Worm (Caenorhabditis elegans) whole organism, L4 larva: Measurements from ENCODE around the gene C54C6.4.

Source experiments
- F37D6.2 ChIP-seq: sonication (generic microtip); optimal IDR thresholded peaks from 2 replicates; lab custom pipeline; 2016; ENCODE audit warnings: mild to moderate bottlenecking, missing genetic modification characterization, missing compliant biosample characterization
- Y48G9A.11 ChIP-seq: fragments of 200-800 bp; sonication (Bioruptor generic); IDR thresholded peaks from 2 replicates; pipeline ENCODE4 v1.3.6; 2022; ENCODE audit warnings: missing genetic modification reagents, missing genetic modification characterization, missing compliant biosample characterization
- ZK337.2 ChIP-seq: fragments of 200-800 bp; sonication (Bioruptor generic); IDR thresholded peaks from 2 replicates; pipeline ENCODE4 v1.3.6; 2022; ENCODE audit warnings: missing genetic modification reagents, missing genetic modification characterization, missing compliant biosample characterization
- aha-1 ChIP-seq: fragments of 150-350 bp; peaks from one replicate; lab custom pipeline; 2014; ENCODE audit warnings: missing biosample characterization, missing genetic modification characterization
- arid-1 ChIP-seq: fragments of 200-800 bp; sonication (Bioruptor generic); conservative IDR thresholded peaks from 2 replicates; pipeline ENCODE4 v1.3.6; 2022; ENCODE audit warnings: missing genetic modification reagents, missing genetic modification characterization, missing compliant biosample characterization
- attf-4 ChIP-seq: sonication (generic microtip); optimal IDR thresholded peaks from 3 replicates; lab custom pipeline; 2017; ENCODE audit warnings: missing biosample characterization, missing genetic modification characterization
- ceh-28 ChIP-seq: fragments of 150-350 bp; optimal IDR thresholded peaks from 2 replicates; lab custom pipeline; 2014; ENCODE audit warnings: missing biosample characterization, missing genetic modification reagents, missing genetic modification characterization
- ceh-44 ChIP-seq: fragments of 200-800 bp; sonication (Bioruptor generic); IDR thresholded peaks from 2 replicates; pipeline ENCODE4 v1.3.6; 2022; ENCODE audit warnings: missing genetic modification reagents, missing genetic modification characterization, missing compliant biosample characterization
- ceh-62 ChIP-seq: sonication (generic microtip); optimal IDR thresholded peaks from 2 replicates; lab custom pipeline; 2017; ENCODE audit warnings: missing biosample characterization, missing genetic modification characterization
- ceh-82 ChIP-seq: sonication (generic microtip); optimal IDR thresholded peaks from 2 replicates; lab custom pipeline; 2017; ENCODE audit warnings: missing biosample characterization, missing genetic modification characterization
- ces-1 ChIP-seq: fragments of 150-350 bp; sonication (generic microtip); optimal IDR thresholded peaks from 4 replicates; lab custom pipeline; 2014; ENCODE audit warnings: missing biosample characterization, missing genetic modification reagents, missing genetic modification characterization
- ctbp-1 ChIP-seq: fragments of 200-800 bp; sonication (Bioruptor generic); IDR thresholded peaks from 2 replicates; pipeline ENCODE4 v1.3.6; 2022; ENCODE audit warnings: missing genetic modification reagents, missing genetic modification characterization, missing compliant biosample characterization
- daf-16 ChIP-seq, 3 experiments: sonication (generic microtip); optimal IDR thresholded peaks; 2 replicates each; lab custom pipeline; 2016 to 2017; ENCODE audit warnings: missing genetic modification characterization in 3 of 3, missing genetic modification reagents in 3 of 3, mild to moderate bottlenecking in 2 of 3, missing compliant biosample characterization in 2 of 3, missing biosample characterization in 1 of 3, moderate library complexity in 1 of 3
- daf-8 ChIP-seq: fragments of 200-800 bp; sonication (Bioruptor generic); IDR thresholded peaks from 2 replicates; pipeline ENCODE4 v1.3.6; 2022; ENCODE audit warnings: missing genetic modification characterization, missing compliant biosample characterization
- dmd-6 ChIP-seq: fragments of 200-800 bp; sonication (Bioruptor generic); IDR thresholded peaks from 2 replicates; pipeline ENCODE4 v1.3.6; 2022; ENCODE audit warnings: missing genetic modification reagents, missing genetic modification characterization, missing compliant biosample characterization
- dve-1 ChIP-seq: sonication (generic microtip); optimal IDR thresholded peaks from 2 replicates; lab custom pipeline; 2017; ENCODE audit warnings: antibody characterized with exemption, mild to moderate bottlenecking, missing genetic modification characterization, missing compliant biosample characterization; ENCODE audit not compliant: insufficient read depth
- egl-43 ChIP-seq: fragments of 200-800 bp; sonication (Bioruptor generic); IDR thresholded peaks from 2 replicates; pipeline ENCODE4 v1.3.6; 2022; ENCODE audit warnings: missing genetic modification reagents, missing genetic modification characterization, missing compliant biosample characterization
- fos-1 ChIP-seq: fragments of 150-350 bp; optimal IDR thresholded peaks from 2 replicates; lab custom pipeline; 2014; ENCODE audit warnings: missing biosample characterization, missing genetic modification characterization
- hlh-11 ChIP-seq: fragments of 200-800 bp; sonication (Bioruptor generic); optimal IDR thresholded peaks from 2 replicates; lab custom pipeline; 2018; ENCODE audit warnings: mild to moderate bottlenecking, missing genetic modification characterization, missing compliant biosample characterization
- hmg-1.1 ChIP-seq: fragments of 200-800 bp; sonication (Bioruptor generic); IDR thresholded peaks from 2 replicates; pipeline ENCODE4 v1.3.6; 2022; ENCODE audit warnings: missing genetic modification reagents, missing genetic modification characterization, missing compliant biosample characterization
- jun-1 ChIP-seq: fragments of 150-350 bp; optimal IDR thresholded peaks from 2 replicates; lab custom pipeline; 2014; ENCODE audit warnings: missing biosample characterization, missing genetic modification reagents, missing genetic modification characterization
- lim-7 ChIP-seq: fragments of 200-800 bp; sonication (Bioruptor generic); IDR thresholded peaks from 2 replicates; pipeline ENCODE4 v1.3.6; 2022; ENCODE audit warnings: missing genetic modification characterization, missing compliant biosample characterization
- lin-1 ChIP-seq: fragments of 200-800 bp; sonication (Bioruptor generic); IDR thresholded peaks from 2 replicates; pipeline ENCODE4 v1.3.6; 2022; ENCODE audit warnings: missing genetic modification reagents, missing genetic modification characterization, missing compliant biosample characterization
- lin-13 ChIP-seq: fragments of 150-350 bp; optimal IDR thresholded peaks from 2 replicates; lab custom pipeline; 2014; ENCODE audit warnings: missing biosample characterization, missing genetic modification reagents, missing genetic modification characterization
- lin-29 ChIP-seq: fragments of 200-800 bp; sonication (Bioruptor generic); IDR thresholded peaks from 2 replicates; pipeline ENCODE4 v1.3.6; 2022; ENCODE audit warnings: missing genetic modification reagents, missing genetic modification characterization, missing compliant biosample characterization
- lin-38 ChIP-seq: fragments of 200-800 bp; sonication (Bioruptor generic); IDR thresholded peaks from 2 replicates; pipeline ENCODE4 v1.3.6; 2022; ENCODE audit warnings: missing genetic modification reagents, missing genetic modification characterization, missing compliant biosample characterization
- lin-39 ChIP-seq: fragments of 150-350 bp; optimal IDR thresholded peaks from 2 replicates; lab custom pipeline; 2014; ENCODE audit warnings: missing biosample characterization, missing genetic modification reagents, missing genetic modification characterization
- lsy-2 ChIP-seq, 2 experiments: fragments of 150-350 bp in 1 of 2; sonication (generic microtip) in 1 of 2; optimal IDR thresholded peaks; 2 replicates each; lab custom pipeline; 2014 to 2017; ENCODE audit warnings: missing biosample characterization in 2 of 2, missing genetic modification characterization in 2 of 2
- madf-5 ChIP-seq, 2 experiments: fragments of 200-800 bp; sonication (Bioruptor generic); IDR thresholded peaks; 2 replicates each; pipeline ENCODE4 v1.3.6; 2022; ENCODE audit warnings: missing compliant biosample characterization in 2 of 2, missing genetic modification characterization in 2 of 2
- madf-9 ChIP-seq: fragments of 200-800 bp; sonication (Bioruptor generic); conservative IDR thresholded peaks from 2 replicates; pipeline ENCODE4 v1.3.6; 2022; ENCODE audit warnings: missing genetic modification reagents, missing genetic modification characterization, missing compliant biosample characterization
- mep-1 ChIP-seq: fragments of 150-350 bp; sonication (generic microtip); optimal IDR thresholded peaks from 3 replicates; lab custom pipeline; 2014; ENCODE audit warnings: missing biosample characterization, missing genetic modification characterization
- mes-2 ChIP-seq: sonication (generic microtip); optimal IDR thresholded peaks from 2 replicates; lab custom pipeline; 2016; ENCODE audit warnings: missing genotype, mild to moderate bottlenecking, missing genetic modification characterization, missing compliant biosample characterization; ENCODE audit not compliant: poor library complexity, severe bottlenecking
- nhr-102 ChIP-seq: sonication (generic microtip); optimal IDR thresholded peaks from 2 replicates; lab custom pipeline; 2016; ENCODE audit warnings: mild to moderate bottlenecking, missing genetic modification characterization, moderate library complexity, missing compliant biosample characterization
- nhr-28 ChIP-seq: fragments of 150-350 bp; optimal IDR thresholded peaks from 2 replicates; lab custom pipeline; 2014; ENCODE audit warnings: missing biosample characterization, missing genetic modification characterization
- nhr-48 ChIP-seq: sonication (generic microtip); optimal IDR thresholded peaks from 2 replicates; lab custom pipeline; 2016; ENCODE audit warnings: mild to moderate bottlenecking, missing genetic modification characterization, missing compliant biosample characterization
- nhr-77 ChIP-seq: fragments of 150-350 bp; optimal IDR thresholded peaks from 2 replicates; lab custom pipeline; 2014; ENCODE audit warnings: missing biosample characterization, missing genetic modification characterization
- php-3 ChIP-seq: fragments of 200-800 bp; sonication (Bioruptor generic); IDR thresholded peaks from 2 replicates; pipeline ENCODE4 v1.3.6; 2022; ENCODE audit warnings: missing genetic modification reagents, missing genetic modification characterization, missing compliant biosample characterization
- pqm-1 ChIP-seq: sonication (generic microtip); optimal IDR thresholded peaks from 2 replicates; lab custom pipeline; 2017; ENCODE audit warnings: missing biosample characterization, missing genetic modification characterization
- saeg-2 ChIP-seq: fragments of 200-800 bp; sonication (Bioruptor generic); IDR thresholded peaks from 2 replicates; pipeline ENCODE4 v1.3.6; 2022; ENCODE audit warnings: missing genetic modification reagents, missing genetic modification characterization, missing compliant biosample characterization
- spr-1 ChIP-seq: sonication (generic microtip); optimal IDR thresholded peaks from 2 replicates; lab custom pipeline; 2016; ENCODE audit warnings: mild to moderate bottlenecking, missing genetic modification characterization, missing compliant biosample characterization
- tag-97 ChIP-seq: fragments of 200-800 bp; sonication (Bioruptor generic); IDR thresholded peaks from 2 replicates; pipeline ENCODE4 v1.3.6; 2022; ENCODE audit warnings: missing genetic modification characterization, missing compliant biosample characterization
- unc-62 ChIP-seq, 3 experiments: fragments of 150-350 bp in 1 of 3; sonication (generic microtip); optimal IDR thresholded peaks in 2 of 3; peaks in 1 of 3; 1 replicate in 1 of 3; 2 replicates in 2 of 3; lab custom pipeline; 2014 to 2017; ENCODE audit warnings: missing biosample characterization in 3 of 3, missing genetic modification characterization in 3 of 3, missing genetic modification reagents in 3 of 3, missing genotype in 1 of 3
- zfp-2 ChIP-seq: sonication (generic microtip); optimal IDR thresholded peaks from 2 replicates; lab custom pipeline; 2016; ENCODE audit warnings: mild to moderate bottlenecking, missing genetic modification characterization, missing compliant biosample characterization
- zip-11 ChIP-seq: fragments of 200-800 bp; sonication (Bioruptor generic); IDR thresholded peaks from 2 replicates; pipeline ENCODE4 v1.3.6; 2022; ENCODE audit warnings: missing genetic modification characterization, missing compliant biosample characterization
- ztf-11 ChIP-seq: fragments of 150-350 bp; optimal IDR thresholded peaks from 2 replicates; lab custom pipeline; 2014; ENCODE audit warnings: missing biosample characterization, missing genetic modification characterization

Gene C54C6.4

ce11 chrIII:3528342-3528741, 25.1 kb upstream of the C54C6.4 start, which contains the start of gene rpl-37:
Gene rpl-37 (plus strand): TSS chrIII:3528642.
- TF ChIP-seq mes-2 (tag; lab: Kevin White, UChicago) (no peak), ceh-62 (tag; lab: Kevin White, UChicago) (no peak), ceh-44 (GFP tag; lab: Robert Waterston, UW) (no peak), tag-97 (GFP tag; lab: Robert Waterston, UW) (no peak), nhr-77 (no peak), fos-1 (tag; lab: Kevin White, UChicago) (no peak), attf-4 (tag; lab: Kevin White, UChicago) (no peak), hlh-11 (tag; lab: Kevin White, UChicago) (no peak), F37D6.2 (tag; lab: Kevin White, UChicago) (no peak), lin-39 (tag; lab: Kevin White, UChicago) (no peak), zfp-2 (no peak), jun-1 (tag; lab: Kevin White, UChicago) (no peak), arid-1 (no peak), lin-1 (GFP tag; lab: Robert Waterston, UW) (no peak), mep-1 (tag; lab: Kevin White, UChicago) (no peak), Y48G9A.11 (GFP tag; lab: Robert Waterston, UW) (no peak), ctbp-1 (GFP tag; lab: Robert Waterston, UW) (no peak), spr-1 (tag; lab: Kevin White, UChicago) (no peak), dmd-6 (GFP tag; lab: Robert Waterston, UW) (no peak)

ce11 chrIII:3529744-3530208, 23.7 kb upstream of the C54C6.4 start, which contains the start of gene pitp-1:
Gene pitp-1 (minus strand): TSS chrIII:3529794.
- TF ChIP-seq mep-1 (tag; lab: Kevin White, UChicago) (peak; percentile 8), hmg-1.1 (GFP tag; lab: Robert Waterston, UW) (no peak), fos-1 (tag; lab: Kevin White, UChicago) (no peak), zip-11 (GFP tag; lab: Robert Waterston, UW) (no peak), dve-1 (tag; lab: Kevin White, UChicago) (peak; percentile 57), daf-8 (GFP tag; lab: Robert Waterston, UW) (no peak), ceh-82 (tag; lab: Kevin White, UChicago) (no peak), lim-7 (GFP tag; lab: Robert Waterston, UW) (no peak), php-3 (GFP tag; lab: Robert Waterston, UW) (0 out of 2 replicates have a peak, but pooled peaks have one; percentile 10), hlh-11 (tag; lab: Kevin White, UChicago) (peak; percentile 44), madf-5 (GFP tag; IDR thresholded peaks at IDR 0.05; lab: Robert Waterston, UW) (no peak), ces-1 (GFP tag; lab: Kevin White, UChicago) (no peak), pqm-1 (tag; lab: Kevin White, UChicago) (peak; percentile 41), aha-1 (peak; percentile 3), dmd-6 (GFP tag; lab: Robert Waterston, UW) (peak; percentile 93), ztf-11 (tag; lab: Kevin White, UChicago) (no peak), daf-16 (GFP tag; optimal IDR thresholded peaks at IDR 0.05; lab: Kevin White, UChicago) (no peak), daf-16 (tag; optimal IDR thresholded peaks at IDR 0.05; lab: Kevin White, UChicago) (peak; percentile 43), nhr-77 (peak; percentile 10), nhr-28 (tag; lab: Kevin White, UChicago) (peak; percentile 49), ZK337.2 (GFP tag; lab: Robert Waterston, UW) (no peak), egl-43 (GFP tag; lab: Robert Waterston, UW) (no peak), nhr-48 (tag; lab: Kevin White, UChicago) (peak; percentile 78), zfp-2 (no peak), nhr-102 (no peak)

ce11 chrIII:3532035-3532434, 21.4 kb upstream of the C54C6.4 start:
- TF ChIP-seq saeg-2 (GFP tag; lab: Robert Waterston, UW) (no peak), F37D6.2 (tag; lab: Kevin White, UChicago) (peak; percentile 15), unc-62 (GFP tag; optimal IDR thresholded peaks at IDR 0.05 in 1 of 2; lab: Kevin White, UChicago) (peak in 1 of 2 experiments; percentile 63), unc-62 (tag; optimal IDR thresholded peaks at IDR 0.05; lab: Kevin White, UChicago) (no peak), madf-9 (GFP tag; lab: Robert Waterston, UW) (0 out of 2 replicates have a peak, but pooled peaks have one; percentile 12), fos-1 (tag; lab: Kevin White, UChicago) (no peak), hmg-1.1 (GFP tag; lab: Robert Waterston, UW) (peak; percentile 75), mep-1 (tag; lab: Kevin White, UChicago) (peak; percentile 71), lsy-2 (tag; optimal IDR thresholded peaks at IDR 0.05; lab: Kevin White, UChicago) (peak; percentile 57 to 62), lin-38 (GFP tag; lab: Robert Waterston, UW) (peak; percentile 32), lin-13 (GFP tag; lab: Kevin White, UChicago) (peak; percentile 18), ctbp-1 (GFP tag; lab: Robert Waterston, UW) (0 out of 2 replicates have a peak, but pooled peaks have one; percentile 44), lim-7 (GFP tag; lab: Robert Waterston, UW) (no peak), daf-16 (GFP tag; optimal IDR thresholded peaks at IDR 0.05; lab: Kevin White, UChicago) (no peak), daf-16 (tag; optimal IDR thresholded peaks at IDR 0.05; lab: Kevin White, UChicago) (peak; percentile 17), dmd-6 (GFP tag; lab: Robert Waterston, UW) (peak; percentile 38; the same call in 1 of the 2 replicates), lin-29 (GFP tag; lab: Robert Waterston, UW) (no peak), dve-1 (tag; lab: Kevin White, UChicago) (peak; percentile 25), ceh-28 (peak; percentile 36)
